Fruit fly (Drosophila melanogaster) whole organism, adult: Measurements from ENCODE around the gene CG44325.

Experiments used
- CG7101 ChIP-seq: fragments of 200-800 bp; sonication (Bioruptor generic); optimal IDR thresholded peaks from 2 replicates; lab custom pipeline; 2018; ENCODE audit warnings: missing biosample characterization, mild to moderate bottlenecking, missing genetic modification characterization, moderate library complexity
- Clk ChIP-seq: fragments of 200-800 bp; sonication (Bioruptor generic); optimal IDR thresholded peaks from 2 replicates; lab custom pipeline; 2017; ENCODE audit warnings: missing biosample characterization, missing genetic modification characterization
- Mnt ChIP-seq: fragments of 200-800 bp; sonication (Bioruptor generic); optimal IDR thresholded peaks from 2 replicates; lab custom pipeline; 2016; ENCODE audit warnings: missing biosample characterization, mild to moderate bottlenecking, missing genetic modification characterization
- bab1 ChIP-seq: fragments of 200-800 bp; sonication (Bioruptor generic); optimal IDR thresholded peaks from 3 replicates; lab custom pipeline; 2019; ENCODE audit warnings: missing biosample characterization, mild to moderate bottlenecking, missing genetic modification characterization, moderate library complexity
- cic ChIP-seq: fragments of 200-800 bp; sonication (Bioruptor generic); optimal IDR thresholded peaks from 2 replicates; lab custom pipeline; 2017; ENCODE audit warnings: missing biosample characterization, mild to moderate bottlenecking, missing genetic modification characterization, moderate library complexity
- kay ChIP-seq: fragments of 200-800 bp; sonication (Bioruptor generic); peaks from one replicate; lab custom pipeline; 2016; ENCODE audit warnings: missing biosample characterization, missing genetic modification characterization, borderline replicate concordance

dm6 chrX:9048941-9049340, 29.4 kb downstream of the CG44325 start:
- TF ChIP-seq kay (GFP tag; lab: Kevin White, UChicago) (no peak), cic (GFP tag; lab: Kevin White, UChicago) (no peak), CG7101 (no peak), bab1 (GFP tag; lab: Kevin White, UChicago) (no peak), Clk (no peak), Mnt (no peak)
